Worm (Caenorhabditis elegans) whole organism, young adult: ENCODE measurements around the gene twk-16.
A peak's percentile ranks its signal among the peaks of the same experiment; 100 is the strongest.

Experiments
- B0019.2 ChIP-seq: fragments of 200-800 bp; sonication (Bioruptor generic); conservative IDR thresholded peaks from 2 replicates; pipeline ENCODE4 v1.3.6; 2022; ENCODE audit warnings: missing genetic modification reagents, missing genetic modification characterization, missing compliant biosample characterization
- B0261.1 ChIP-seq: sonication (generic microtip); optimal IDR thresholded peaks from 2 replicates; lab custom pipeline; 2016; ENCODE audit warnings: mild to moderate bottlenecking, missing genetic modification characterization, moderate library complexity, missing compliant biosample characterization
- F10E7.11 ChIP-seq: sonication (generic microtip); optimal IDR thresholded peaks from 2 replicates; lab custom pipeline; 2017; ENCODE audit warnings: mild to moderate bottlenecking, missing genetic modification characterization, moderate library complexity, missing compliant biosample characterization
- F33H1.4 ChIP-seq: fragments of 200-800 bp; sonication (Bioruptor generic); IDR thresholded peaks from 2 replicates; pipeline ENCODE4 v1.3.6; 2022; ENCODE audit warnings: missing genetic modification reagents, missing genetic modification characterization, missing compliant biosample characterization
- F39B2.1 ChIP-seq: fragments of 200-800 bp; sonication (Bioruptor generic); IDR thresholded peaks from 2 replicates; pipeline ENCODE4 v1.3.6; 2022; ENCODE audit warnings: missing genetic modification reagents, missing genetic modification characterization, missing compliant biosample characterization
- F49E8.2 ChIP-seq: sonication (generic microtip); optimal IDR thresholded peaks from 3 replicates; lab custom pipeline; 2017; ENCODE audit warnings: missing genetic modification characterization, mild to moderate bottlenecking, missing compliant biosample characterization, antibody characterized with exemption, moderate library complexity; ENCODE audit not compliant: insufficient read depth
- F57A8.1 ChIP-seq: fragments of 200-800 bp; sonication (Bioruptor generic); optimal IDR thresholded peaks from 2 replicates; lab custom pipeline; 2018; ENCODE audit warnings: mild to moderate bottlenecking, missing genetic modification characterization, moderate library complexity, missing compliant biosample characterization
- Y79H2A.3 ChIP-seq: fragments of 200-800 bp; sonication (Bioruptor generic); conservative IDR thresholded peaks from 2 replicates; pipeline ENCODE4 v1.3.6; 2022; ENCODE audit warnings: missing genetic modification reagents, missing genetic modification characterization, missing compliant biosample characterization
- ZK185.1 ChIP-seq: sonication (generic microtip); optimal IDR thresholded peaks from 2 replicates; lab custom pipeline; 2016; ENCODE audit warnings: mild to moderate bottlenecking, missing genetic modification characterization, missing compliant biosample characterization; ENCODE audit not compliant: poor library complexity, severe bottlenecking
- akir-1 ChIP-seq: fragments of 200-800 bp; sonication (Bioruptor generic); optimal IDR thresholded peaks from 2 replicates; lab custom pipeline; 2018; ENCODE audit warnings: mild to moderate bottlenecking, missing genetic modification characterization, moderate library complexity, missing compliant biosample characterization
- athp-1 ChIP-seq: sonication (generic microtip); optimal IDR thresholded peaks from 2 replicates; lab custom pipeline; 2017; ENCODE audit warnings: mild to moderate bottlenecking, missing genetic modification characterization, missing compliant biosample characterization
- attf-3 ChIP-seq: fragments of 200-800 bp; sonication (Bioruptor generic); conservative IDR thresholded peaks from 2 replicates; pipeline ENCODE4 v1.3.6; 2022; ENCODE audit warnings: missing genetic modification reagents, missing genetic modification characterization, missing compliant biosample characterization
- attf-6 ChIP-seq: fragments of 200-800 bp; sonication (Bioruptor generic); IDR thresholded peaks from 2 replicates; pipeline ENCODE4 v1.3.6; 2022; ENCODE audit warnings: missing genetic modification reagents, missing genetic modification characterization, missing compliant biosample characterization
- bed-1 ChIP-seq: fragments of 200-800 bp; sonication (Bioruptor generic); IDR thresholded peaks from 2 replicates; pipeline ENCODE4 v1.3.6; 2022; ENCODE audit warnings: missing genetic modification reagents, missing genetic modification characterization, missing compliant biosample characterization
- bed-2 ChIP-seq: fragments of 200-800 bp; sonication (Bioruptor generic); IDR thresholded peaks from 2 replicates; pipeline ENCODE4 v1.3.6; 2022; ENCODE audit warnings: missing genetic modification reagents, missing genetic modification characterization, missing compliant biosample characterization
- ccch-3 ChIP-seq: fragments of 200-800 bp; sonication (Bioruptor generic); optimal IDR thresholded peaks from 2 replicates; lab custom pipeline; 2018; ENCODE audit warnings: mild to moderate bottlenecking, missing genetic modification characterization, missing compliant biosample characterization
- cebp-1 ChIP-seq, 2 experiments: fragments of 200-800 bp in 1 of 2; sonication (Bioruptor generic) in 1 of 2; sonication (generic microtip) in 1 of 2; IDR thresholded peaks in 1 of 2; optimal IDR thresholded peaks in 1 of 2; 2 replicates each; pipeline versions ENCODE4 v1.3.6 to Lab custom; 2017 to 2022; ENCODE audit warnings: missing compliant biosample characterization in 2 of 2, missing genetic modification characterization in 2 of 2, mild to moderate bottlenecking in 1 of 2, missing genetic modification reagents in 1 of 2, moderate library complexity in 1 of 2
- ceh-100 ChIP-seq: fragments of 200-800 bp; sonication (Bioruptor generic); IDR thresholded peaks from 2 replicates; pipeline ENCODE4 v1.3.6; 2022; ENCODE audit warnings: missing genetic modification reagents, missing genetic modification characterization, missing compliant biosample characterization
- ceh-79 ChIP-seq: sonication (generic microtip); optimal IDR thresholded peaks from 2 replicates; lab custom pipeline; 2017; ENCODE audit warnings: mild to moderate bottlenecking, missing genetic modification characterization, missing compliant biosample characterization
- dox-1 ChIP-seq: fragments of 200-800 bp; sonication (Bioruptor generic); IDR thresholded peaks from 2 replicates; pipeline ENCODE4 v1.3.6; 2022; ENCODE audit warnings: missing genetic modification reagents, missing genetic modification characterization, missing compliant biosample characterization
- dpff-1 ChIP-seq: sonication (generic microtip); optimal IDR thresholded peaks from 2 replicates; lab custom pipeline; 2017; ENCODE audit warnings: mild to moderate bottlenecking, missing genetic modification characterization, missing compliant biosample characterization
- fkh-3 ChIP-seq: sonication (generic microtip); optimal IDR thresholded peaks from 2 replicates; lab custom pipeline; 2016; ENCODE audit warnings: mild to moderate bottlenecking, missing genetic modification characterization, missing compliant biosample characterization
- hrde-1 ChIP-seq: sonication (generic microtip); optimal IDR thresholded peaks from 2 replicates; lab custom pipeline; 2016; ENCODE audit warnings: missing genetic modification characterization, mild to moderate bottlenecking, missing compliant biosample characterization, moderate library complexity, missing genotype, missing genetic modification reagents, borderline replicate concordance
- hsf-1 ChIP-seq: fragments of 200-800 bp; sonication (Bioruptor generic); IDR thresholded peaks from 2 replicates; pipeline ENCODE4 v1.3.6; 2022; ENCODE audit warnings: missing genetic modification reagents, missing genetic modification characterization, missing compliant biosample characterization
- lag-1 ChIP-seq: fragments of 200-800 bp; sonication (Bioruptor generic); IDR thresholded peaks from 2 replicates; pipeline ENCODE4 v1.3.6; 2022; ENCODE audit warnings: missing genetic modification reagents, missing genetic modification characterization, missing compliant biosample characterization
- lin-35 ChIP-seq, 3 experiments: fragments of 150-350 bp in 2 of 3; sonication (generic microtip) in 1 of 3; optimal IDR thresholded peaks; 2 replicates each; lab custom pipeline; 2014 to 2018; ENCODE audit warnings: missing biosample characterization in 3 of 3, missing genetic modification characterization in 3 of 3, missing genetic modification reagents in 3 of 3
- lin-40 ChIP-seq: sonication (generic microtip); optimal IDR thresholded peaks from 2 replicates; lab custom pipeline; 2016; ENCODE audit warnings: missing genetic modification characterization, mild to moderate bottlenecking, missing compliant biosample characterization, missing genotype, missing genetic modification reagents
- lsy-27 ChIP-seq: sonication (generic microtip); optimal IDR thresholded peaks from 2 replicates; lab custom pipeline; 2017; ENCODE audit warnings: missing genetic modification characterization, mild to moderate bottlenecking, missing compliant biosample characterization, antibody characterized with exemption, missing genotype, borderline replicate concordance; ENCODE audit not compliant: insufficient read depth
- madf-6 ChIP-seq: fragments of 200-800 bp; sonication (Bioruptor generic); IDR thresholded peaks from 2 replicates; pipeline ENCODE4 v1.3.6; 2022; ENCODE audit warnings: missing genetic modification reagents, missing genetic modification characterization, missing compliant biosample characterization
- mcd-1 ChIP-seq: fragments of 200-800 bp; sonication (Bioruptor generic); IDR thresholded peaks from 2 replicates; pipeline ENCODE4 v1.3.6; 2022; ENCODE audit warnings: missing genetic modification reagents, missing genetic modification characterization, missing compliant biosample characterization
- mxl-1 ChIP-seq: sonication (generic microtip); optimal IDR thresholded peaks from 2 replicates; lab custom pipeline; 2016; ENCODE audit warnings: missing genetic modification characterization, missing compliant biosample characterization
- nhr-120 ChIP-seq: fragments of 200-800 bp; sonication (Bioruptor generic); IDR thresholded peaks from 2 replicates; pipeline ENCODE4 v1.3.6; 2022; ENCODE audit warnings: missing genetic modification characterization, missing compliant biosample characterization
- nhr-27 ChIP-seq: fragments of 200-800 bp; sonication (Bioruptor generic); optimal IDR thresholded peaks from 2 replicates; lab custom pipeline; 2018; ENCODE audit warnings: mild to moderate bottlenecking, missing genetic modification characterization, moderate library complexity, missing compliant biosample characterization
- nhr-80 ChIP-seq: sonication (generic microtip); optimal IDR thresholded peaks from 2 replicates; lab custom pipeline; 2016; ENCODE audit warnings: missing genetic modification characterization, missing compliant biosample characterization
- rcor-1 ChIP-seq: fragments of 200-800 bp; sonication (Bioruptor generic); IDR thresholded peaks from 2 replicates; pipeline ENCODE4 v1.3.6; 2022; ENCODE audit warnings: missing genetic modification reagents, missing genetic modification characterization, missing compliant biosample characterization
- rec-8 ChIP-seq, 2 experiments: sonication (generic microtip); optimal IDR thresholded peaks; 2 replicates each; lab custom pipeline; 2016; ENCODE audit warnings: mild to moderate bottlenecking in 2 of 2, missing genetic modification characterization in 2 of 2, missing genetic modification reagents in 2 of 2, missing genotype in 2 of 2, missing biosample characterization in 1 of 2, missing compliant biosample characterization in 1 of 2, moderate library complexity in 1 of 2
- snpc-1.3 ChIP-seq: sonication (generic microtip); optimal IDR thresholded peaks from 2 replicates; lab custom pipeline; 2017; ENCODE audit warnings: missing genetic modification characterization, mild to moderate bottlenecking, missing compliant biosample characterization, antibody characterized with exemption, moderate library complexity, missing genotype, missing genetic modification reagents; ENCODE audit not compliant: insufficient read depth
- tbx-9 ChIP-seq: sonication (generic microtip); optimal IDR thresholded peaks from 2 replicates; lab custom pipeline; 2016; ENCODE audit warnings: borderline replicate concordance, missing genetic modification characterization, inconsistent platforms, missing compliant biosample characterization
- ztf-22 ChIP-seq: fragments of 200-800 bp; sonication (Bioruptor generic); optimal IDR thresholded peaks from 2 replicates; lab custom pipeline; 2018; ENCODE audit warnings: mild to moderate bottlenecking, missing genetic modification characterization, moderate library complexity, missing compliant biosample characterization
- ztf-28 ChIP-seq: fragments of 200-800 bp; sonication (Bioruptor generic); IDR thresholded peaks from 2 replicates; pipeline ENCODE4 v1.3.6; 2022; ENCODE audit warnings: missing genetic modification reagents, missing genetic modification characterization, missing compliant biosample characterization
- ztf-3 ChIP-seq: fragments of 200-800 bp; sonication (Bioruptor generic); optimal IDR thresholded peaks from 2 replicates; lab custom pipeline; 2018; ENCODE audit warnings: mild to moderate bottlenecking, missing genetic modification characterization, missing compliant biosample characterization

The twk-16 gene

DNA sequence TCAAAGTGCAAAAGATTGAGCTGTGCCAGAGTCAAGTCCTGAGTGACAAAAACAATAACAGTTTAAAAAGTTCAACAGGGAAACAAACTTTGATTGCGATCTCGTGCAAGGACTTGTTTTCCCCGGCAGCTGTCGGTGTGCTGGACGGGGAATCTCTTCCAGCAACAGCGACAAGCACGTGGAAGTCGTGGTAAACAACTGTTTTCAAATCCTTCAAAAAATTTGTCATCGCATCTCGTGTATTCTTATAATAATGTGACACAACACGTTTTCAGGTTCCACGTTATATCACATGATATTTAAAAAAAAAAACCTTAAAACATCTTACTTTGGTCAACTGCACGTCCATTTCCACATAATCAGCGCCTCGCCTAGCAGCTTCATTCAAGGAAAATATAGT, 27.7 kb downstream of the twk-16 start (continued):
- TF ChIP-seq hsf-1 (0 out of 2 replicates have a peak, but pooled peaks have one; percentile 18), cebp-1 (GFP tag; IDR thresholded peaks at IDR 0.05; lab: Robert Waterston, UW) (no peak), cebp-1 (tag; optimal IDR thresholded peaks at IDR 0.05; lab: Kevin White, UChicago) (peak; percentile 47), bed-1 (GFP tag; lab: Robert Waterston, UW) (no peak), ceh-100 (no peak), bed-2 (GFP tag; lab: Robert Waterston, UW) (no peak), F57A8.1 (GFP tag; lab: Kevin White, UChicago) (no peak), Y79H2A.3 (GFP tag; lab: Robert Waterston, UW) (no peak)
- TF ChIP-seq, all 124 proteins: peak for 3

DNA sequence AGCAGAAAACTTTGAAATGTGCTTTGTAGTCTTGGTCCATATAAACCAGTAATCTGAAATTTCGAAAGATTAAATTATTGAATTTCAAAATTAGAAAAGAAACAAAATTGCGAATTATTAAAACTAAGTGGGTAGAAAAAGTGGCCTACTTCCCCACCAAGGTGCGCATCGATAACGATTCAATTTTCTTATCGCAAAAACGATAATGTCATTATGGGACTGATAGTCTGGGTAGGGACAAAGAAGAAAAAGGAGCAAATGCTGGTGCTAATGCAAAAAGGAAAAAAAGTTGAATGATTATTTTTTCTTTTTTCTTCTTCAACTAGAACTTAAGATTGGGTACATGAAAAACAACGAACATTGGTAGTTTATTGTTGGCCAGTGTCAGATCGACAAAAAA, 29.7 kb downstream of the twk-16 start, which contains the start of gene gpcp-1:
Gene gpcp-1 (minus strand): TSS at position 53 of the 400 bp plus-strand sequence.
- TF ChIP-seq nhr-80 (tag; lab: Kevin White, UChicago) (peak; percentile 66), mcd-1 (GFP tag; lab: Robert Waterston, UW) (no peak), dox-1 (GFP tag; lab: Robert Waterston, UW) (0 out of 2 replicates have a peak, but pooled peaks have one; percentile 22)
- TF ChIP-seq, all 124 proteins: peak for 2

DNA sequence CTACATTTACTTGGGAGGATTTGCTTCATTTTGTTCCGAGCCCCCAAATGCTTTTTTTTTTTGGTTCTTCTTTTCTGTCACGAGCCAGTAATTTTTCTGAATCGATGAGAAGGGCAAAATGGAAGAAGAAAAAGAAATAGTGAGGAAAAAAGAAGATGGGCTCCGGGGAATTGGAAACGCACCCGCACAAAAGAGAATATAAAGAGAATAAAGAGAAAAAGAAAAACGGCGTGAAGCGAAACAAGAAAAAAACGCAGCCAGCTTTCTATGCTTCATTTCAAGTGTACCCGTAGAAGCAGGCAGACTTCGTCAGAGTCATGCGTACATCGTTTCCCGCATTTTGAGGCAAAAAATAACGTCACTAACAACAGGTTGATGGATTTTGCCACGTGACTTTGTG, 30.1 kb downstream of the twk-16 start:
- TF ChIP-seq ZK185.1 (tag; lab: Kevin White, UChicago) = peak; percentile 37
- no peak for TF ChIP-seq mxl-1 (tag; lab: Kevin White, UChicago)
- TF ChIP-seq hrde-1 (tag; lab: Kevin White, UChicago) = no peak
- no peak for TF ChIP-seq bed-1 (GFP tag; lab: Robert Waterston, UW)
- TF ChIP-seq lin-35 (GFP tag; optimal IDR thresholded peaks at IDR 0.05; lab: Kevin White, UChicago) = peak in 1 of 3 experiments; percentile 47
- no peak for TF ChIP-seq F49E8.2 (tag; lab: Kevin White, UChicago)
- TF ChIP-seq athp-1 (tag; lab: Kevin White, UChicago) = no peak
- TF ChIP-seq dpff-1 (tag; lab: Kevin White, UChicago) = no peak
- no peak for TF ChIP-seq madf-6 (GFP tag; lab: Robert Waterston, UW)
- TF ChIP-seq lin-40 (tag; lab: Kevin White, UChicago) = no peak

DNA sequence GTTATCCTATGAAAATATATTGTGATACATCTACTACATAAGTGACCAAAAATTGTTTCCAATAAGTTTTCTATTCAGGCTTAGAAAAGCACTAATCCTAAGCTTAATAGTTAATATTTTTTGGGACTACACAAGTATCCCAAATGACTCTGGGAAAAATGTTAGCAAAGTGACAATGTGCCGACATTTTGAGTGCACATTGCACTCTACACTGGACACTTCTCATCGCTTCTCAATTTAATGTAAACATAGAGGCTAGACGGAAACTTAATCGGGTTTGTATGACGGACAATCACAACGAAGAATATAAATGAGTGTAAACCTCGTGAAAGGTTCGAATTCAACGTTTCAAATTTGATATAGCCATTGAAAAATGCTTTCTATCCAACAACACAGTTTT, 30.8 kb downstream of the twk-16 start:
- TF ChIP-seq rcor-1 (GFP tag; lab: Robert Waterston, UW) (no peak), B0019.2 (GFP tag; lab: Robert Waterston, UW) (no peak), ceh-79 (no peak), fkh-3 (tag; lab: Kevin White, UChicago) (no peak), ztf-3 (GFP tag; lab: Kevin White, UChicago) (no peak), hrde-1 (tag; lab: Kevin White, UChicago) (no peak), attf-3 (GFP tag; lab: Robert Waterston, UW) (no peak), snpc-1.3 (peak; percentile 2), nhr-27 (no peak), rec-8 (tag; optimal IDR thresholded peaks at IDR 0.05; lab: Kevin White, UChicago) (no peak), F33H1.4 (GFP tag; lab: Robert Waterston, UW) (no peak), lsy-27 (no peak), tbx-9 (tag; lab: Kevin White, UChicago) (no peak), mcd-1 (GFP tag; lab: Robert Waterston, UW) (no peak; the same call in 1 of the 2 replicates), lag-1 (no peak), ztf-28 (GFP tag; lab: Robert Waterston, UW) (no peak), F10E7.11 (tag; lab: Kevin White, UChicago) (no peak), nhr-120 (no peak), F39B2.1 (no peak), B0261.1 (tag; lab: Kevin White, UChicago) (no peak), lin-35 (GFP tag; optimal IDR thresholded peaks at IDR 0.05; lab: Kevin White, UChicago) (peak in 1 of 3 experiments; percentile 83), dox-1 (GFP tag; lab: Robert Waterston, UW) (no peak), ccch-3 (GFP tag; lab: Kevin White, UChicago) (no peak), attf-6 (GFP tag; lab: Robert Waterston, UW) (no peak), akir-1 (GFP tag; lab: Kevin White, UChicago) (no peak), ztf-22 (GFP tag; lab: Kevin White, UChicago) (no peak)
